Fruit fly (Drosophila melanogaster): Measurements from ENCODE around the gene Cad74A.

DNA sequence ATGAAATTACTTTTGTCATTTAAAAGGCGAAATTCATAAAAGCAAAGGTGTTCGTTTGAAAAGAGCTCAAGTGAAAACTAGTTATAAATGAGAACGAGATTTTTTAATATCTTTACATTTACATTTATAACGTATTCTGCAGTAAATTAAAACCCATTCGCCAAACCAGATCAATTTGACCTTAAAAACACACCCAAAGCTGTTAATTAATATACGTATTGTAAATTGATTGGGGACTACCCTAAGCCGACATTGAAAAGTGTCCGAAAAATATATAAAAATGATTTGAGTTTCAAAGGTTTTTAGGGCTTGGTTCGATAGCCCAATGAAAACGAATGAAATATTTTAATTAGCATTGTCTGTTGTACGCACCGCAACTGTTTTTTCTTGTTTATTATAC lies 19.7 kb upstream of the Cad74A start:
- TF ChIP-seq woc (GFP tag; optimal IDR thresholded peaks at IDR 0.05) (no peak), h (GFP tag; optimal IDR thresholded peaks at IDR 0.05) (no peak), usp (GFP tag; optimal IDR thresholded peaks at IDR 0.05) (no peak), Abd-B (GFP tag; optimal IDR thresholded peaks at IDR 0.05) (no peak), CG32264 (GFP tag; optimal IDR thresholded peaks at IDR 0.05) (no peak)
